Fruit fly (Drosophila melanogaster): ENCODE data around the gene wfs1.

The wfs1 gene

DNA sequence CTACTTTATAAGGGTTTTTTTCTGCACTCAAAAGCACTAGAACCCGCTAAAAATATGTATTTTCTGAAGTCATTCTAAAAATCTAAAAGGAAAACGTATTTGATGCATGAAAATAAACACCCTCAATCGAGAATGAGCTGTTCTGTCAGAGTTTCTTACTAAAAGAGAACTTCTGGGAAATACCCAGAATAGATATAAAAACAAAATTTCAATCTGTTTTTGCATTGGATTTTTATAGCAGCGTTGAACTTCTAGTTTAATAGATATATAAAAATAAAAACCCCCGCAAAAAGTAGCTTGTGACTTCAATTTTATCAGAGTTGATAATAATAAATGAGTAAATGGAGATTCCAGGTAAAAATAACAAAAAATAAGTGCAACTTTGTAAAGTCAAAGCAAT is 28.2 kb upstream of the wfs1 start:
- no peak for TF ChIP-seq usp (GFP tag; optimal IDR thresholded peaks at IDR 0.05)
- no peak for TF ChIP-seq Dll (optimal IDR thresholded peaks at IDR 0.05)
- TF ChIP-seq psq (optimal IDR thresholded peaks at IDR 0.05) = no peak
- no peak for TF ChIP-seq EcR (GFP tag; optimal IDR thresholded peaks at IDR 0.05)
- TF ChIP-seq CG8478 (optimal IDR thresholded peaks at IDR 0.05) = no peak
- TF ChIP-seq pan (optimal IDR thresholded peaks at IDR 0.05) = no peak

DNA sequence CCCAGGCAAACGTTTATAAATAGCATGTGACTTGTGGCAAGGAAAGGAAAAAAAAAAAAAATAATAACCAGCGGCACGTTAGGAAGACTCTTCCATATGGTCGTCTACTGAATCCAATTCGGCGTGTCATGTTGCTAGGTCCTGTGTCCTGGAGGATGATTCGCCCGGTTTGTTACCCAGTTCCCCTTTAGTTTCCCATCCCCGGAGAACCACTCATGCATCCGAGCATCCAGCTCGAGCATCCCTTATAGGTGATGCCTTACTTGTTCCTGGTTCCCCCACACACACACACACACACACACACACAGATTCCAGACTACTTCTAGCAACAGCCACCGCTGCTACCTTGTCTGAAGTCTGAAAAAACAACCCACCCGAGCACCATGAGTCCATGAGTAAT is 27.7 kb upstream of the wfs1 start:
- TF ChIP-seq pan (optimal IDR thresholded peaks at IDR 0.05) = no peak
- no peak for TF ChIP-seq EcR (GFP tag; optimal IDR thresholded peaks at IDR 0.05)
- no peak for TF ChIP-seq CG8478 (optimal IDR thresholded peaks at IDR 0.05)
- TF ChIP-seq psq (optimal IDR thresholded peaks at IDR 0.05) = no peak
- TF ChIP-seq usp (GFP tag; optimal IDR thresholded peaks at IDR 0.05) = no peak

DNA sequence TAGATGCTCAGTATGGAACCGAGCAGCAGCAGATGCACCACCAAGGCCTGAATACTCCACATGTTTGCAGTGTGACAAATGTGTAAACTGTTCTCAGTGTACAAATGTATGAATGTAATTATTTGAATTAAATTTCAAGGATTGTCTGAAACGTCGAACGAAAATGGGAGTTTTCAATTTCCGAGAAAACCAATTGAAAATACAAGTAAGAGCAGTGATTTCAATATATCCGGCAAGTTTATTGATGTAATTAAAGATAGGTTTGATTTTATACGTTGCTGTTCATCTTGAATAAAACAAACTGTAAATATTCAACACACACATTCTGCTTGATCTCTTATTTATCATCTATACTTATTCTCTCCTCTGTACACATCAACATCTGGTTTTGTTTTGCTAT is 20.5 kb upstream of the wfs1 start, which contains the start of gene CG4907:
TSS of gene CG4907 (minus strand) at position 101 of the 400 bp plus-strand sequence.
- TF ChIP-seq Dll (optimal IDR thresholded peaks at IDR 0.05) (no peak), CG8478 (optimal IDR thresholded peaks at IDR 0.05) (no peak), pan (optimal IDR thresholded peaks at IDR 0.05) (no peak), EcR (GFP tag; optimal IDR thresholded peaks at IDR 0.05) (no peak), usp (GFP tag; optimal IDR thresholded peaks at IDR 0.05) (no peak), psq (optimal IDR thresholded peaks at IDR 0.05) (no peak)

DNA sequence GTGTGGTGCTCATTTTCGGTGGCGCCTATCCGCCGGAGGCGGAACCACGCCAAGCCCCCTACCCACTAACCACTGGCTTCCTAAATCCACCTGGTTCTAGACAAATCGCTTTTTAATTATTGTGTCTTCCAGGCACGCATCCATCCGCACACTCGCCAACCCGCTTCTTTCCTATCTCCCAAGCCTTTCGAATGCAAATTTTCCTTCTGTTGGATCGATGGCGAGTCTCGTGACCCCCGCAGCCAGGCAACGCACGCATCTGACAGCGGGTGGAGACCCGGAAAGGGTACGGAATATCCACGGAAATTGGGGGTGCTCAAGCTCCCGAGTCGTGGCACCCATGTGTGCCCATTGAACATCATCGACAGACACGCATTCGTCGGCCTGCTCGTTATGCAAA is 17.0 kb upstream of the wfs1 start, which contains the start of gene CG13842:
TSS of gene CG13842 (minus strand) at position 101 of the 400 bp plus-strand sequence.
- no peak for TF ChIP-seq psq (optimal IDR thresholded peaks at IDR 0.05)
- TF ChIP-seq CG8478 (optimal IDR thresholded peaks at IDR 0.05) = no peak
- no peak for TF ChIP-seq usp (GFP tag; optimal IDR thresholded peaks at IDR 0.05)
- TF ChIP-seq pan (optimal IDR thresholded peaks at IDR 0.05) = no peak
- TF ChIP-seq Dll (optimal IDR thresholded peaks at IDR 0.05) = no peak
- no peak for TF ChIP-seq EcR (GFP tag; optimal IDR thresholded peaks at IDR 0.05)

DNA sequence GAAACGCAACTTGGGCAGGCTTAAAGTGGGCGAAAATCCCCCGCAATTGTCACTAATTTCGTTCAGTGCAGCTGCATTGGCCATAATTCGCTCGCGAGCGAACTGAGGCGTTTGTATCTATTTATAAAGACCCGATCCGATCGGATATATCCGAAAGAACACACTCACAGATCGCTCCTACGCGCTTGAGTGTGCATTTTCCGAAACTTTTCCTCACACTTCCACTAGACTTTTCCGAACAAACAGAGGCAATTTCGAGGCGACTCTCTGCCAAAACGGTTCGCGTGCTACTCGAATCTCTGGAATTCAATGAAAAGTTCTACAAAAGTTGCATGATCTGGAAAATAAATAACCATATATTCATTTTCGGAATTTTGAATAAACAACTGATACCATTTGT is 11.6 kb upstream of the wfs1 start, which contains the start of the genes CG6972 and CCAP:
TSS of gene CG6972 (plus strand) at position 215 of the 400 bp plus-strand sequence.
TSS of gene CCAP (minus strand) at position 292 of the 400 bp plus-strand sequence.
- no peak for TF ChIP-seq EcR (GFP tag; optimal IDR thresholded peaks at IDR 0.05)

DNA sequence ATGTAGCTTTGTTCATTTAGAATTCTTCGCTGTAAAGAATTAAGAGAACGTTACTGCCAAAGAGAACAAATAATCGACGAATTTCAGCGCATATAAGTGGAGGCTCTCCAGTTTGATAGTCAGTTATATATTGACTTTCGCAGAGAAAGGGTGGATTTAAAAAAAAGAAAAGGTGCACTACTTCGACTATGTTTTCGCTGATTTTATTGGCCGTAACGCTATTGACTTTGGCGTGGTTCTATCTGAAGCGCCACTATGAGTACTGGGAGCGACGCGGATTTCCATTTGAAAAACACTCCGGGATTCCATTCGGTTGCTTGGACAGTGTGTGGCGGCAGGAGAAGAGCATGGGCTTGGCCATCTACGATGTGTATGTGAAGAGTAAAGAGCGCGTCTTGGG is 8.0 kb upstream of the wfs1 start, which contains the start of gene Cyp6d4:
TSS of gene Cyp6d4 (plus strand) at position 112 of the 400 bp plus-strand sequence.
- TF ChIP-seq pan (optimal IDR thresholded peaks at IDR 0.05) (no peak), CG8478 (optimal IDR thresholded peaks at IDR 0.05) (no peak), Dll (optimal IDR thresholded peaks at IDR 0.05) (no peak), EcR (GFP tag; optimal IDR thresholded peaks at IDR 0.05) (no peak), psq (optimal IDR thresholded peaks at IDR 0.05) (no peak), usp (GFP tag; optimal IDR thresholded peaks at IDR 0.05) (no peak)

DNA sequence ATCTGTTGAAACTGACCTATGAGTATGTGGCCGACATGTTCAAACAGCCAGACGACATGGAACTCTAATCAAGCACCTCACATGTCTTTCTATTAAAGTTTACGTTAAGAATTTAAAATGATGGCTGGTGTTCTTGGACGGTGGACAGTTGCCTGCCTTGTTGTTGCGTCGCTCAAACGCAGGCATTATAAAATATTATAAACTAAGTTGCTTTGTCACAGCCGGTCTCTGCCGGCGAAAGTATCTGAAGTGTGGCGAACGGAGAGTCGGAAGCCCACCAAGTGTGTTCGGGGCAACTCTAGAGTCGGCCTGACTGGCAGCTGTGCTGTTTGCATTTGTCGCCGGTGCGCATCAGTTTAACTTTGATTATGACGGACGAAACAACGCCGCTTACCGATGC is 4.5 kb upstream of the wfs1 start, which contains the start of gene cd:
TSS of gene cd (plus strand) at position 301 of the 400 bp plus-strand sequence.
- TF ChIP-seq CG8478 (optimal IDR thresholded peaks at IDR 0.05) (no peak), Dll (optimal IDR thresholded peaks at IDR 0.05) (no peak), EcR (GFP tag; optimal IDR thresholded peaks at IDR 0.05) (no peak), psq (optimal IDR thresholded peaks at IDR 0.05) (no peak)

DNA sequence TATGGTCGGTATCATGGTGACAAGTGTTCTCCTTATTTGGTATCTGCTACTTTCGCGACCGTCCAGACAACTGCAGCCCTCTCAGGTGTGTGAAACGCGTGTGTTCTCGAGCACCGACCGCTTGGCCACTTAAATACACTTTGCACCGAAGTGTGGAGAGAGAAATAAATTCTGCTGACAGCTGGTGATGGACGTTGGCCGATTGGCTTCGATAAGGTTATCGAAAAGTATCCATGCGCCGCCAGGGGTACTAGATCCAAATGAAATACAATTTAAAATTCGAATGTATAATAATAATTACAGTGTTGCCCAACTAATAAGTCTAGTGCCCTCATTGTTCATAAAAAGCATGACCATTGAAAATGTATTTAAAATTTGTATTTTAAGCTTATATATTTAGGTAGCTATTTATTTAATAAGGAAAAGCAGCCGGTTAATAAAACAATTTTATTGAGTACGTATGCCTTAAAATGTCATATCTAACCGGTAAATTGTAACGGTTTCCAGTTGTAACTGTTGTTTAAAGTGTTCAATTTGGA is 3.8 kb downstream of the wfs1 start, which contains the start of the genes Gclm and CG17625:
TSS of gene Gclm (minus strand) at position 175 of the 539 bp plus-strand sequence.
TSS of gene CG17625 (plus strand) at position 514 of the 539 bp plus-strand sequence.
- TF ChIP-seq Dll (optimal IDR thresholded peaks at IDR 0.05) = no peak
- no peak for TF ChIP-seq EcR (GFP tag; optimal IDR thresholded peaks at IDR 0.05)
- no peak for TF ChIP-seq pan (optimal IDR thresholded peaks at IDR 0.05)
- TF ChIP-seq usp (GFP tag; optimal IDR thresholded peaks at IDR 0.05) = no peak
- TF ChIP-seq CG8478 (optimal IDR thresholded peaks at IDR 0.05) = no peak
- TF ChIP-seq psq (optimal IDR thresholded peaks at IDR 0.05) = no peak

DNA sequence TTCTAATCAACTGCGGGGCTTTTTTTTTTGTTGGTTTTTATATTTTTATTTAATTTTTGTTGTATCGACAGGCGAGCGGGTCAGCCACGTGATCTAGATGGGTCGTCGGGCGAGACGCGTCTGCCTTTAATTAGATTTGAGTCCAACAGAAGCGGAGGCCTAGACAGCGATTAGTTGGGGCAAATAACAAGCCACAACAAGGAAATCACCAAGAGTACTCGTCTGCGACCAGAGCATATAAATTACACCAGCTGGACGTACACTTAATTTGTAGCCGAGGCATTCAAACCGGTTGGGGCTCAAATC is 5.3 kb downstream of the wfs1 start:
- TF ChIP-seq EcR (GFP tag; optimal IDR thresholded peaks at IDR 0.05) = no peak
- no peak for TF ChIP-seq usp (GFP tag; optimal IDR thresholded peaks at IDR 0.05)
- TF ChIP-seq Dll (optimal IDR thresholded peaks at IDR 0.05) = no peak
- TF ChIP-seq psq (optimal IDR thresholded peaks at IDR 0.05) = no peak
- no peak for TF ChIP-seq pan (optimal IDR thresholded peaks at IDR 0.05)
- no peak for TF ChIP-seq CG8478 (optimal IDR thresholded peaks at IDR 0.05)

DNA sequence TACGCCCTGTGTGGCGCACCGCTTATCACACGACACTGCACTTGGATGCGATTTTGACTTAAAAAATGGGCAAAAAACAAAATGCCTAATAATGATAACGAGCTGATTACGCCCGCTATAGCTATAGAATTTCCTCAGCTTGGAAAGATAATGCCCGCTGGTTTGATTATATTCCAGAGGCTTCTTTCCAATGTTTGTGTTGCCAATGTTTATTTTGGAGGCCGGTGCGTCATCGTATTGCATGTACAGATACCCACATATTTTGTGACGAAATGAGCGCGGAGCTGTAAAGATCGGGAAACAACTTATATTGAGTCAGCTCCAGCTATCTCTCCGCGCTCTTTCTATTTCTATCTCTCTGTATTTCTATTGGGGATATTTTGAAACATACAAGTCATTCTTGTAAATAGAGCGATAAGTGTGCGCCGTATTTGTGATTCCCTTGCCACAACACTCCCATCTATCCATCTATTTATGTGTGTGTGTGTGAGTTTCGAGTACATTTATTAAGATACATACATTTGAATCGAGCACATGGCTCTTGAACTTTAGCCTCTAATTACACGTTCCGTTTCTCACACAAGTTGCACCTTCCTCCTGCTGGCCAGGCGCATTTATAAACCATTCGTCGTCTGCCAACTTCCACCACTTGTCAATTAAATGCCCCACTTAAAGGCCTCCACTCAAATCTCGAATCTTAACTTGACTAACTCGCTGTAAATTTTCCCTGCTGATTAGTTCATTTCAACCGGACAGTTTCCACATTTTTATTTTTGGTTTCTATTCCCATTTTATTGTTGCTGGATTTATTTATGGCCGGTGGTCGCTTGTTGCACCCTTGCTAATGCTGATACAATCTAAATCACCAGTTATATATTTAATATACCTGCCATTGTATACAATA is 5.9 kb downstream of the wfs1 start:
- TF ChIP-seq psq (optimal IDR thresholded peaks at IDR 0.05) (no peak), EcR (GFP tag; optimal IDR thresholded peaks at IDR 0.05) (no peak), Dll (optimal IDR thresholded peaks at IDR 0.05) (no peak), usp (GFP tag; optimal IDR thresholded peaks at IDR 0.05) (no peak), pan (optimal IDR thresholded peaks at IDR 0.05) (no peak), CG8478 (optimal IDR thresholded peaks at IDR 0.05) (no peak)

DNA sequence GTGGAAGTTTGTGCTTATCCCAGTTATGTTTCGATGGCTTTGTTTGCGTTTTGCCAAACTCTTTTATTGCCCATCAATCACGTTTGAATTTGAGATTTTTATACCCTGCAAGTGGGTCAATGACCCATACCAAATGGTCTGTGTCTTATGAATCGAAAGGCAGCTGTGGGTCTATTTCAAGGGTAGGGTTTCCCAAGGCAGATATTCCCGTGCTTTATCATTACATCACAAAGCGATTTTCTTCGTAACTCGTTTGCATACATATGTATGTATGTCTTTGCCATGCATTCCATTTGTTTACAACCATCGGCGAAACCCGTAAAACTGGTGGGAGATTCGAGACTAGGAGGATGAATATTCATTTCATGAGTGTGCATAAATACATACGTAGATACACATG is 14.7 kb downstream of the wfs1 start:
- TF ChIP-seq usp (GFP tag; optimal IDR thresholded peaks at IDR 0.05) = no peak
- TF ChIP-seq pan (optimal IDR thresholded peaks at IDR 0.05) = no peak
- no peak for TF ChIP-seq CG8478 (optimal IDR thresholded peaks at IDR 0.05)
- TF ChIP-seq EcR (GFP tag; optimal IDR thresholded peaks at IDR 0.05) = no peak
- TF ChIP-seq Dll (optimal IDR thresholded peaks at IDR 0.05) = no peak
- no peak for TF ChIP-seq psq (optimal IDR thresholded peaks at IDR 0.05)

DNA sequence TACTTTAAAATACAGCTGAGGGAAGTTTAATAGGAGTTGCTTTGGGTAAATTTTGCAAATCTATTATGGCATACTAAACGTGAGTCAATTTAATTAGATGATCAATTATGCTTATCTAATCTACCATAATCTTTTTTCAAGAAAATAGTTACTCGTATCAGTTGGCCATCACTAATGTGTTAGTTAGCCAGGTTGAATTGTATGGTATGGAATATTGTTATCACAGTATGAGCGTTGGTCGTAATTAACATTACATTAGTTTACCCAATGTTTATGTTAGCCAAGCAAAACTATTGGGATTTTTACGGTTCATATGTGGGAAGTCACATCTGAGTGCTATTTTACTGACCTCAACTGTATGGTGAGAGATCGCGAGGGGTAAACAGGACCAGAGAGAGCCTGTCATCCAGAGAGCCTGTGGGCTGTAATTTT is 16.6 kb downstream of the wfs1 start:
- no peak for TF ChIP-seq psq (optimal IDR thresholded peaks at IDR 0.05)
- TF ChIP-seq EcR (GFP tag; optimal IDR thresholded peaks at IDR 0.05) = no peak
- TF ChIP-seq CG8478 (optimal IDR thresholded peaks at IDR 0.05) = no peak

All from whole organism.